Fruit fly (Drosophila melanogaster) Kc167 (cell line): ENCODE data around the gene CG31975.

Source experiments
- Myc ChIP-seq: fragments of >200 bp; optimal IDR thresholded peaks from 2 replicates; lab custom pipeline; 2017; ENCODE audit warnings: missing external identifiers
- Sin3A ChIP-seq: fragments of >200 bp; optimal IDR thresholded peaks from 2 replicates; lab custom pipeline; 2018; ENCODE audit warnings: missing external identifiers
- insv ChIP-seq: fragments of >200 bp; optimal IDR thresholded peaks from 3 replicates; lab custom pipeline; 2018; ENCODE audit warnings: missing external identifiers
- ttk ChIP-seq: sonication (Bioruptor generic); optimal IDR thresholded peaks from 2 replicates; lab custom pipeline; 2017; ENCODE audit warnings: missing external identifiers

dm6 chr2L:138063-138462, 2.7 kb downstream of the CG31975 start:
- TF ChIP-seq Myc (lab: Kevin White, UChicago) (no peak), Sin3A (lab: Kevin White, UChicago) (no peak), insv (lab: Kevin White, UChicago) (no peak), ttk (lab: Kevin White, UChicago) (no peak)
